Fruit fly (Drosophila melanogaster): ENCODE measurements around the gene Adat1.

dm6 chr2L:13851098-13851497 is 39.8 kb upstream of the Adat1 start:
- TF ChIP-seq OdsH (GFP tag; optimal IDR thresholded peaks at IDR 0.05) (no peak), dl (GFP tag; optimal IDR thresholded peaks at IDR 0.05; ENCODE audit: insufficient read depth in 1 of 2, partially characterized antibody in 2 of 2) (no peak), CG32264 (GFP tag; optimal IDR thresholded peaks at IDR 0.05) (no peak), pan (optimal IDR thresholded peaks at IDR 0.05) (no peak), rgr (GFP tag; optimal IDR thresholded peaks at IDR 0.05) (no peak), psq (GFP tag; optimal IDR thresholded peaks at IDR 0.05) (no peak)

Measured in whole organism, wandering third instar larva.